Fruit fly (Drosophila melanogaster): Measurements from ENCODE around the gene CG14543.

Gene CG14543

DNA sequence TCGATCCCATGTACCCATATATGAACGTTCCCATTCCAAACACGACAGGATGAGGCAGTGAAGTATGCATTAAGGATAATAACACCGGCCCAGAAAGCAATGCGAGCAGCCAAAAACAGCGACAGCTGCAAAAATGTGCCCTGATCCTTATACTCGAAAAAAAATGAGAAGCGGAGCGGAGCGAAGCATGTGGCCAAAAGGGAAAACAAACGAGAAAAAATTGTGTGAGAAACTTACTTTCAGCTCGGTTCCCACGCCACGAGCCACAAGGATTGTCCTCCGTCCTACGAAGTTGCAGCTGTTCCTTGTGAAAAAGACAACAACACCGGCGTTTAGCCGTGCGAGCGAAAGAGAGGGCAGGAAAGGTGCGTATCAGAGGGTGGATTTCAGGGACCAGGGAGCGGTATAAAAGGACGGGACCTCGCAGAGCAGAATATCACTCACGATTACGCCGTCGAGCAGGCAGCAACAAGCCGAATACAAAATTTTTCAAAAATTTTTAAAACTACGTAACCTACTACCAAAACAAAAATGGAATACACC lies 16.6 kb upstream of the CG14543 start (continued):
- TF ChIP-seq Doc2 (GFP tag; IDR thresholded peaks at IDR 0.05) (no peak), CG15479 (GFP tag; optimal IDR thresholded peaks at IDR 0.05) (peak; percentile 34)

DNA sequence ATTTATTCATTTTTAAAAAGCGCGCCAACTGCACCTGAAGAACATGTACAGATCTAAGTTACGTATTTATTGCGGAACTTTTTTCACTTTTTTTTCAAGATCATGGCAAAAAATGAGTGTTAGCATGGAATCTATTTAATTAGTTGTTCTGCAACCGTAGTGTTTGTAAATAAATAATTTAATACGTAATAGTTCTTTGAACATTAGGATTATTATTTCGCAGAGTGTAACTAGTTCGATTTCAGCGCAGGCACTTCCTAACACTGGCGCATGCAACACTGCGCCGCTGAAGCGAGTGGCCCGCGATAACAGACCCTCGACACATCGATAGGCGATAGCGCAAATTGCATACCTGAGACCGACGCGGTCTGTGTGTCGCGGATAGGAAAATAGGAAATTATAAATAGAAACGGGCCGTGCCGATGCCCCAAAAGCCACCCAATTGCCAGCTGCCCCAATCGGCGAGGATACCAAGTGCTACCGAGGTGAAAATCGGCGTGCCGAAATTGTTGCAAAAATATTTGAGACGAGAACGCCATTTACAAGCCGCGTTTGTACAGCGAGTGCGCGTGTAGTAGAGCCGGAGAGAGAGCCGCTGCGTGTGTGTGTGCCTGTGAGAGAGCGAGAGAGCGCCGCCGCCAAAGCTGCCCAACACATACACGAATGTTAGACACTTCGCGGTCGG lies 14.9 kb upstream of the CG14543 start, which contains the start of gene gro:
TSS of gene gro (plus strand) at position 320 of the 685 bp plus-strand sequence.
- TF ChIP-seq CG7928 (GFP tag; optimal IDR thresholded peaks at IDR 0.05), result peak; percentile 11
- peak; percentile 35 for TF ChIP-seq salm (tag; optimal IDR thresholded peaks at IDR 0.05)
- peak; percentile 19 for TF ChIP-seq NK7.1 (GFP tag; optimal IDR thresholded peaks at IDR 0.05)
- TF ChIP-seq CG8765 (GFP tag; IDR thresholded peaks at IDR 0.05), result peak; percentile 55
- TF ChIP-seq CG2116 (GFP tag; optimal IDR thresholded peaks at IDR 0.05), result peak; percentile 100
- no peak for TF ChIP-seq CG4707 (GFP tag; optimal IDR thresholded peaks at IDR 0.05)
- TF ChIP-seq CG7839 (tag; optimal IDR thresholded peaks at IDR 0.05), result peak; percentile 47
- TF ChIP-seq dati (GFP tag; IDR thresholded peaks at IDR 0.05), result no peak
- TF ChIP-seq CG8478 (optimal IDR thresholded peaks at IDR 0.05), result no peak
- peak; percentile 95 for TF ChIP-seq gro (GFP tag; optimal IDR thresholded peaks at IDR 0.05)
- peak; percentile 43 for TF ChIP-seq CG30020 (tag; optimal IDR thresholded peaks at IDR 0.05)
- TF ChIP-seq Dll (GFP tag; IDR thresholded peaks at IDR 0.05; ENCODE audit: partially characterized antibody), result peak; percentile 76
- TF ChIP-seq CG1024 (GFP tag; IDR thresholded peaks at IDR 0.05), result peak; percentile 67
- no peak for TF ChIP-seq eve (GFP tag; optimal IDR thresholded peaks at IDR 0.05)
- TF ChIP-seq CG10543 (GFP tag; optimal IDR thresholded peaks at IDR 0.05), result peak; percentile 75
- TF ChIP-seq hth (optimal IDR thresholded peaks at IDR 0.05), result no peak
- peak; percentile 86 for TF ChIP-seq CG3847 (GFP tag; IDR thresholded peaks at IDR 0.05)
- TF ChIP-seq pros (GFP tag; optimal IDR thresholded peaks at IDR 0.05), result no peak
- TF ChIP-seq Usf (GFP tag; optimal IDR thresholded peaks at IDR 0.05), result no peak
- peak; percentile 42 for TF ChIP-seq Abd-B (GFP tag; optimal IDR thresholded peaks at IDR 0.05)
- TF ChIP-seq wdn (GFP tag; IDR thresholded peaks at IDR 0.05), result no peak
- TF ChIP-seq Atf-2 (GFP tag; optimal IDR thresholded peaks at IDR 0.05), result peak; percentile 43
- TF ChIP-seq unpg (GFP tag; optimal IDR thresholded peaks at IDR 0.05), result peak; percentile 64
- peak; percentile 76 for TF ChIP-seq knrl (GFP tag; IDR thresholded peaks at IDR 0.05; ENCODE audit: partially characterized antibody)
- TF ChIP-seq E2f2 (GFP tag; IDR thresholded peaks at IDR 0.05), result peak; percentile 91
- TF ChIP-seq stc (GFP tag; IDR thresholded peaks at IDR 0.05), result peak; percentile 49; the same call in 1 of the 2 replicates
- TF ChIP-seq gsb (GFP tag; IDR thresholded peaks at IDR 0.05), result peak; percentile 29; the same call in 1 of the 2 replicates
- peak; percentile 49 for TF ChIP-seq CG13123 (GFP tag; optimal IDR thresholded peaks at IDR 0.05)
- peak; percentile 68 for TF ChIP-seq E2f1 (GFP tag; IDR thresholded peaks at IDR 0.05)
- TF ChIP-seq fru (optimal IDR thresholded peaks at IDR 0.05), result peak; percentile 7
- TF ChIP-seq Ets65A (GFP tag), result peak; percentile 97
- TF ChIP-seq bab2 (GFP tag; optimal IDR thresholded peaks at IDR 0.05), result peak; percentile 66
- TF ChIP-seq CG15514 (GFP tag; optimal IDR thresholded peaks at IDR 0.05), result peak; percentile 99
- peak; percentile 78 for TF ChIP-seq CG12769 (tag; optimal IDR thresholded peaks at IDR 0.05)
- peak; percentile 43 for TF ChIP-seq az2 (GFP tag; optimal IDR thresholded peaks at IDR 0.05)
- TF ChIP-seq sc (optimal IDR thresholded peaks at IDR 0.05), result no peak
- no peak for TF ChIP-seq sc (GFP tag; optimal IDR thresholded peaks at IDR 0.05)
- no peak for TF ChIP-seq CkIIα-i1 (GFP tag; IDR thresholded peaks at IDR 0.05)
- peak; percentile 65 for TF ChIP-seq tgo (GFP tag; IDR thresholded peaks at IDR 0.05)
- TF ChIP-seq disco-r (GFP tag; optimal IDR thresholded peaks at IDR 0.05), result peak; percentile 68
- TF ChIP-seq hkb (optimal IDR thresholded peaks at IDR 0.05), result no peak
- TF ChIP-seq hkb (GFP tag; IDR thresholded peaks at IDR 0.05), result peak; percentile 75
- TF ChIP-seq CG17802 (tag; optimal IDR thresholded peaks at IDR 0.05), result peak; percentile 53
- no peak for TF ChIP-seq CG15073 (GFP tag; optimal IDR thresholded peaks at IDR 0.05)
- peak; percentile 44; the same call in 1 of the 2 replicates for TF ChIP-seq lmd (GFP tag; IDR thresholded peaks at IDR 0.05)
- TF ChIP-seq ken (GFP tag; IDR thresholded peaks at IDR 0.05), result peak; percentile 88
- peak; percentile 44; the same call in 1 of the 2 replicates for TF ChIP-seq CG32772 (GFP tag; IDR thresholded peaks at IDR 0.05)
- TF ChIP-seq gem (tag; optimal IDR thresholded peaks at IDR 0.05), result peak; percentile 78
